Fruit fly (Drosophila melanogaster) whole organism, embryonic: Measurements from ENCODE around the gene ninaC.

ENCODE experiments used
- CG10543 ChIP-seq: fragments of 200-800 bp; sonication (Bioruptor generic); optimal IDR thresholded peaks from 3 replicates; lab custom pipeline; 2017; ENCODE audit warnings: missing biosample characterization, mild to moderate bottlenecking, missing genetic modification characterization, moderate library complexity
- CG10959 ChIP-seq: fragments of 200-800 bp; sonication (Bioruptor generic); IDR thresholded peaks from 2 replicates; pipeline ENCODE4 v1.3.6; 2022; ENCODE audit warnings: missing biosample characterization, missing genetic modification characterization
- CG11696 ChIP-seq: fragments of 200-800 bp; sonication (Bioruptor generic); IDR thresholded peaks from 2 replicates; pipeline ENCODE4 v1.3.6; 2022; ENCODE audit warnings: missing biosample characterization, missing genetic modification characterization
- CG14441 ChIP-seq: fragments of 200-800 bp; sonication (Bioruptor generic); IDR thresholded peaks from 2 replicates; pipeline ENCODE4 v1.3.6; 2022; ENCODE audit warnings: missing biosample characterization, missing genetic modification characterization
- CG1529 ChIP-seq: fragments of 200-800 bp; sonication (Bioruptor generic); optimal IDR thresholded peaks from 3 replicates; lab custom pipeline; 2018; ENCODE audit warnings: missing biosample characterization, missing genetic modification characterization
- CG17328 ChIP-seq: fragments of 200-800 bp; sonication (Bioruptor generic); IDR thresholded peaks from 2 replicates; pipeline ENCODE4 v1.3.6; 2022; ENCODE audit warnings: missing biosample characterization, missing genetic modification characterization
- CG2116 ChIP-seq: fragments of 200-800 bp; sonication (Bioruptor generic); optimal IDR thresholded peaks from 3 replicates; lab custom pipeline; 2018; ENCODE audit warnings: missing biosample characterization, mild to moderate bottlenecking, missing genetic modification characterization
- CG2129 ChIP-seq: fragments of 200-800 bp; sonication (Bioruptor generic); IDR thresholded peaks from 2 replicates; pipeline ENCODE4 v1.3.6; 2022; ENCODE audit warnings: missing biosample characterization, missing genetic modification characterization; ENCODE audit not compliant: partially characterized antibody
- CG2875 ChIP-seq: fragments of 200-800 bp; sonication (Bioruptor generic); optimal IDR thresholded peaks from 2 replicates; lab custom pipeline; 2017; ENCODE audit warnings: missing biosample characterization, mild to moderate bottlenecking, missing genetic modification characterization, missing genetic modification reagents
- CG33213 ChIP-seq: fragments of 200-800 bp; sonication (Bioruptor generic); optimal IDR thresholded peaks from 3 replicates; lab custom pipeline; 2016; ENCODE audit warnings: missing biosample characterization, missing genetic modification characterization
- CG3407 ChIP-seq: fragments of 200-800 bp; sonication (Bioruptor generic); optimal IDR thresholded peaks from 2 replicates; lab custom pipeline; 2018; ENCODE audit warnings: missing biosample characterization, mild to moderate bottlenecking, missing genetic modification characterization
- CG4404 ChIP-seq: fragments of 200-800 bp; sonication (Bioruptor generic); IDR thresholded peaks from 2 replicates; pipeline ENCODE4 v1.3.6; 2022; ENCODE audit warnings: missing biosample characterization, missing genetic modification characterization
- CG6654 ChIP-seq: fragments of 200-800 bp; sonication (Bioruptor generic); optimal IDR thresholded peaks from 2 replicates; lab custom pipeline; 2017; ENCODE audit warnings: missing biosample characterization, mild to moderate bottlenecking, missing genetic modification characterization
- CHES-1-like ChIP-seq: fragments of 200-800 bp; sonication (Bioruptor generic); optimal IDR thresholded peaks from 2 replicates; lab custom pipeline; 2016; ENCODE audit warnings: missing biosample characterization, missing genetic modification characterization
- Fer3 ChIP-seq: fragments of 200-800 bp; sonication (Bioruptor generic); optimal IDR thresholded peaks from 2 replicates; lab custom pipeline; 2018; ENCODE audit warnings: missing biosample characterization, mild to moderate bottlenecking, missing genetic modification characterization, moderate library complexity
- Hr78 ChIP-seq, 2 experiments: fragments of 200-800 bp in 1 of 2; fragments of >200 bp in 1 of 2; sonication (Bioruptor generic) in 1 of 2; optimal IDR thresholded peaks; 2 replicates each; lab custom pipeline; 2017 to 2019; ENCODE audit warnings: missing biosample characterization in 2 of 2, missing genetic modification characterization in 2 of 2, mild to moderate bottlenecking in 1 of 2, moderate library complexity in 1 of 2
- Kr ChIP-seq: fragments of 200-800 bp; sonication (Bioruptor generic); optimal IDR thresholded peaks from 2 replicates; lab custom pipeline; 2017; ENCODE audit warnings: missing biosample characterization, mild to moderate bottlenecking, missing genetic modification characterization
- Med ChIP-seq: fragments of 200-800 bp; sonication (Bioruptor generic); peaks from one replicate; lab custom pipeline; 2016; ENCODE audit warnings: missing biosample characterization, missing genetic modification characterization, mild to moderate bottlenecking, inconsistent platforms, moderate library complexity
- Myb ChIP-seq: fragments of 200-800 bp; sonication (Bioruptor generic); optimal IDR thresholded peaks from 2 replicates; lab custom pipeline; 2016; ENCODE audit warnings: missing biosample characterization, missing genetic modification characterization
- Ravus ChIP-seq: fragments of 200-800 bp; sonication (Bioruptor generic); IDR thresholded peaks from 2 replicates; pipeline ENCODE4 v1.3.6; 2022; ENCODE audit warnings: missing biosample characterization, missing genetic modification characterization
- ara ChIP-seq: fragments of 200-800 bp; sonication (Bioruptor generic); IDR thresholded peaks from 2 replicates; pipeline ENCODE4 v1.3.6; 2022; ENCODE audit warnings: missing biosample characterization, missing genetic modification characterization
- cas ChIP-seq: fragments of 200-800 bp; sonication (Bioruptor generic); IDR thresholded peaks from 2 replicates; pipeline ENCODE4 v1.3.6; 2022; ENCODE audit warnings: missing biosample characterization, missing genetic modification characterization
- caup ChIP-seq: fragments of 200-800 bp; sonication (Bioruptor generic); optimal IDR thresholded peaks from 3 replicates; lab custom pipeline; 2017; ENCODE audit warnings: missing biosample characterization, mild to moderate bottlenecking, missing genetic modification characterization, moderate library complexity; ENCODE audit not compliant: severe bottlenecking
- corto ChIP-seq: fragments of 200-800 bp; sonication (Bioruptor generic); optimal IDR thresholded peaks from 2 replicates; lab custom pipeline; 2016; ENCODE audit warnings: missing biosample characterization, mild to moderate bottlenecking, missing genetic modification characterization, moderate library complexity
- dmrt99B ChIP-seq: fragments of 200-800 bp; sonication (Bioruptor generic); optimal IDR thresholded peaks from 2 replicates; lab custom pipeline; 2018; ENCODE audit warnings: missing biosample characterization, mild to moderate bottlenecking, missing genetic modification characterization, moderate library complexity
- eve ChIP-seq, 2 experiments: fragments of >200 bp; optimal IDR thresholded peaks; 2 replicates each; lab custom pipeline; 2017; ENCODE audit warnings: missing biosample characterization in 2 of 2, missing genetic modification characterization in 2 of 2
- fd96Cb ChIP-seq: fragments of 200-800 bp; sonication (Bioruptor generic); optimal IDR thresholded peaks from 2 replicates; lab custom pipeline; 2018; ENCODE audit warnings: missing biosample characterization, mild to moderate bottlenecking, missing genetic modification characterization, moderate library complexity
- ftz-f1 ChIP-seq: fragments of 200-800 bp; sonication (Bioruptor generic); optimal IDR thresholded peaks from 2 replicates; lab custom pipeline; 2016; ENCODE audit warnings: missing biosample characterization, missing genetic modification characterization
- grn ChIP-seq: fragments of 200-800 bp; sonication (Bioruptor generic); optimal IDR thresholded peaks from 3 replicates; lab custom pipeline; 2017; ENCODE audit warnings: missing biosample characterization, missing genetic modification characterization
- gsb ChIP-seq: fragments of 200-800 bp; sonication (Bioruptor generic); IDR thresholded peaks from 2 replicates; pipeline ENCODE4 v1.3.6; 2022; ENCODE audit warnings: missing biosample characterization, missing genetic modification characterization
- ham ChIP-seq: fragments of 200-800 bp; sonication (Bioruptor generic); IDR thresholded peaks from 2 replicates; pipeline ENCODE4 v1.3.6; 2022; ENCODE audit warnings: missing biosample characterization, missing genetic modification characterization
- ken ChIP-seq: fragments of 200-800 bp; sonication (Bioruptor generic); IDR thresholded peaks from 3 replicates; pipeline ENCODE4 v1.3.6; 2022; ENCODE audit warnings: missing biosample characterization, missing genetic modification characterization
- klu ChIP-seq: fragments of 200-800 bp; sonication (Bioruptor generic); IDR thresholded peaks from 2 replicates; pipeline ENCODE4 v1.3.6; 2022; ENCODE audit warnings: missing biosample characterization, missing genetic modification characterization
- luna ChIP-seq: fragments of 200-800 bp; sonication (Bioruptor generic); optimal IDR thresholded peaks from 2 replicates; lab custom pipeline; 2016; ENCODE audit warnings: missing biosample characterization, missing genetic modification characterization
- p53 ChIP-seq: fragments of 200-800 bp; sonication (Bioruptor generic); optimal IDR thresholded peaks from 2 replicates; lab custom pipeline; 2016; ENCODE audit warnings: missing biosample characterization, missing genetic modification characterization
- pfk ChIP-seq: fragments of 200-800 bp; sonication (Bioruptor generic); optimal IDR thresholded peaks from 2 replicates; lab custom pipeline; 2018; ENCODE audit warnings: missing biosample characterization, mild to moderate bottlenecking, missing genetic modification characterization, moderate library complexity
- pita ChIP-seq: fragments of 200-800 bp; sonication (Bioruptor generic); optimal IDR thresholded peaks from 2 replicates; lab custom pipeline; 2017; ENCODE audit warnings: missing biosample characterization, mild to moderate bottlenecking, missing genetic modification characterization
- pum ChIP-seq: fragments of 200-800 bp; sonication (Bioruptor generic); optimal IDR thresholded peaks from 2 replicates; lab custom pipeline; 2016; ENCODE audit warnings: missing biosample characterization, missing genetic modification characterization
- schlank ChIP-seq: fragments of 200-800 bp; sonication (Bioruptor generic); optimal IDR thresholded peaks from 2 replicates; lab custom pipeline; 2018; ENCODE audit warnings: missing biosample characterization, mild to moderate bottlenecking, missing genetic modification characterization
- seq ChIP-seq: fragments of 200-800 bp; sonication (Bioruptor generic); IDR thresholded peaks from 2 replicates; pipeline ENCODE4 v1.3.6; 2022; ENCODE audit warnings: missing biosample characterization, missing genetic modification characterization
- shn ChIP-seq: fragments of 200-800 bp; sonication (Bioruptor generic); optimal IDR thresholded peaks from 3 replicates; lab custom pipeline; 2016; ENCODE audit warnings: missing biosample characterization, missing genetic modification characterization
- sisA ChIP-seq: fragments of 200-800 bp; sonication (Bioruptor generic); IDR thresholded peaks from 2 replicates; pipeline ENCODE4 v1.3.6; 2022; ENCODE audit warnings: missing biosample characterization, missing genetic modification characterization
- slbo ChIP-seq: fragments of 200-800 bp; sonication (Bioruptor generic); IDR thresholded peaks from 2 replicates; pipeline ENCODE4 v1.3.6; 2022; ENCODE audit warnings: missing biosample characterization, missing genetic modification characterization
- slp2 ChIP-seq: fragments of 200-800 bp; sonication (Bioruptor generic); optimal IDR thresholded peaks from 2 replicates; lab custom pipeline; 2016; ENCODE audit warnings: missing biosample characterization, missing genetic modification characterization
- sna ChIP-seq: fragments of 200-800 bp; sonication (Bioruptor generic); IDR thresholded peaks from 2 replicates; pipeline ENCODE4 v1.3.6; 2022; ENCODE audit warnings: missing biosample characterization, missing genetic modification characterization; ENCODE audit not compliant: partially characterized antibody
- stwl ChIP-seq: fragments of 200-800 bp; sonication (Bioruptor generic); optimal IDR thresholded peaks from 3 replicates; lab custom pipeline; 2018; ENCODE audit warnings: missing biosample characterization, mild to moderate bottlenecking, missing genetic modification characterization, moderate library complexity
- tin ChIP-seq: fragments of 200-800 bp; sonication (Bioruptor generic); optimal IDR thresholded peaks from 3 replicates; lab custom pipeline; 2016; ENCODE audit warnings: missing biosample characterization, missing genetic modification characterization
- trh ChIP-seq: fragments of 200-800 bp; sonication (Bioruptor generic); optimal IDR thresholded peaks from 2 replicates; lab custom pipeline; 2016; ENCODE audit warnings: missing biosample characterization, missing genetic modification characterization
- ttk ChIP-seq: fragments of 200-800 bp; sonication (Bioruptor generic); IDR thresholded peaks from 2 replicates; pipeline ENCODE4 v2.1.2; 2022; ENCODE audit warnings: missing biosample characterization, missing genetic modification characterization
- tx ChIP-seq: fragments of 200-800 bp; sonication (Bioruptor generic); optimal IDR thresholded peaks from 2 replicates; lab custom pipeline; 2016; ENCODE audit warnings: missing biosample characterization, missing genetic modification characterization
- zfh2 ChIP-seq: fragments of 200-800 bp; sonication (Bioruptor generic); optimal IDR thresholded peaks from 2 replicates; lab custom pipeline; 2016; ENCODE audit warnings: missing biosample characterization, missing genetic modification characterization

ninaC gene

DNA sequence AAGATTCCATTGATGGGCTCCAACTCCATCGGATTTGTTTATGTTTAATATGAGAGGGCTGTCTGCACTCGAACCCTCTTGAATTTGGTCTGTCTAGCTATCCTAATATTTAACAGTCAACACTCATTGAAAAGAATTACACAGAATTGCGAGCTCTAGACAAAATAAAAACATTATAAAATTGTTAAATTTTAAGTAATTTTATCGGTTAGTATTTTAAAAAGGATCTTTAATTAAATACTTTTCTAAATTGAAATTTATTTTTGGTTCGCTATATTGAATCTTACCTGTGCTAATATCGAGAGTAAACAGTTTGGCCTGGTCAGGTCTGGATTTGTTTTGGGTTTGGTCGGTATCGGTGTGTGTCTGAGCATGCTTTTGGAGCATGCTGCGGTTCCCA is 24.1 kb downstream of the ninaC start (continued):
- TF ChIP-seq pita (GFP tag; lab: Kevin White, UChicago) = no peak
- TF ChIP-seq Myb = peak; percentile 15
- TF ChIP-seq corto = no peak
- TF ChIP-seq slp2 = no peak
- no peak for TF ChIP-seq Kr (GFP tag; lab: Kevin White, UChicago)
- TF ChIP-seq stwl (tag; lab: Kevin White, UChicago) = no peak
- TF ChIP-seq klu (GFP tag; lab: Robert Waterston, UW) = peak; percentile 62
- peak; percentile 66; the same call in 1 of the 2 replicates for TF ChIP-seq CG10959 (GFP tag; lab: Robert Waterston, UW)
- no peak for TF ChIP-seq Hr78 (GFP tag; optimal IDR thresholded peaks at IDR 0.05; lab: Kevin White, UChicago)
- TF ChIP-seq pfk (GFP tag; lab: Kevin White, UChicago) = no peak
- TF ChIP-seq ken (GFP tag; lab: Robert Waterston, UW) = peak; percentile 52; the same call in 1 of the 3 replicates
- peak; percentile 55 for TF ChIP-seq fd96Cb (tag; lab: Kevin White, UChicago)
- no peak for TF ChIP-seq luna (GFP tag; lab: Kevin White, UChicago)
- no peak for TF ChIP-seq CG6654 (GFP tag; lab: Kevin White, UChicago)
- TF ChIP-seq CG2875 (GFP tag; lab: Kevin White, UChicago) = no peak
- peak; percentile 35 for TF ChIP-seq zfh2 (GFP tag; lab: Kevin White, UChicago)
- TF ChIP-seq Med (GFP tag; lab: Kevin White, UChicago) = peak; percentile 75
- peak; percentile 71 for TF ChIP-seq ara (GFP tag; lab: Robert Waterston, UW)
- peak; percentile 27 for TF ChIP-seq schlank (tag; lab: Kevin White, UChicago)
- TF ChIP-seq sna (GFP tag; lab: Robert Waterston, UW) = no peak
- TF ChIP-seq shn (GFP tag; lab: Kevin White, UChicago) = no peak
- TF ChIP-seq ttk (GFP tag; lab: Robert Waterston, UW) = peak; percentile 83
- TF ChIP-seq CG4404 (GFP tag; lab: Robert Waterston, UW) = peak; percentile 62; the same call in 1 of the 2 replicates
- TF ChIP-seq dmrt99B (tag; lab: Kevin White, UChicago) = peak; percentile 83
- peak; percentile 9 for TF ChIP-seq CG2116 (GFP tag; lab: Kevin White, UChicago)
- TF ChIP-seq CG14441 (GFP tag; lab: Robert Waterston, UW) = peak; percentile 78
- no peak for TF ChIP-seq ham
- TF ChIP-seq CG1529 (GFP tag; lab: Kevin White, UChicago) = peak; percentile 11
- peak; percentile 16 for TF ChIP-seq CG3407
- no peak for TF ChIP-seq grn (GFP tag; lab: Kevin White, UChicago)
- TF ChIP-seq CHES-1-like (GFP tag; lab: Kevin White, UChicago) = peak; percentile 19
- peak in 1 of 2 experiments; percentile 37 for TF ChIP-seq eve (GFP tag; optimal IDR thresholded peaks at IDR 0.05; lab: Kevin White, UChicago)
- TF ChIP-seq CG17328 (GFP tag; lab: Robert Waterston, UW) = peak; percentile 67
- no peak for TF ChIP-seq pum
- TF ChIP-seq CG10543 = peak; percentile 67
- TF ChIP-seq tx (GFP tag; lab: Kevin White, UChicago) = peak; percentile 2
- TF ChIP-seq cas = no peak
- TF ChIP-seq gsb = peak; percentile 46
- peak; percentile 54; the same call in 1 of the 2 replicates for TF ChIP-seq seq (GFP tag; lab: Robert Waterston, UW)
- peak; percentile 80 for TF ChIP-seq Fer3 (tag; lab: Kevin White, UChicago)
- TF ChIP-seq sisA (GFP tag; lab: Robert Waterston, UW) = peak; percentile 75
- TF ChIP-seq tin (GFP tag; lab: Kevin White, UChicago) = peak; percentile 54
- peak; percentile 90 for TF ChIP-seq slbo (GFP tag; lab: Robert Waterston, UW)
- TF ChIP-seq CG2129 (GFP tag; lab: Robert Waterston, UW) = no peak
- TF ChIP-seq CG11696 (GFP tag; lab: Robert Waterston, UW) = peak; percentile 66; the same call in 1 of the 2 replicates
- TF ChIP-seq CG33213 (GFP tag; lab: Kevin White, UChicago) = no peak
- no peak for TF ChIP-seq p53 (GFP tag; lab: Kevin White, UChicago)
- TF ChIP-seq ftz-f1 = no peak
- TF ChIP-seq Ravus (GFP tag; lab: Robert Waterston, UW) = peak; percentile 66
- peak; percentile 58 for TF ChIP-seq caup (GFP tag; lab: Kevin White, UChicago)
- TF ChIP-seq trh (GFP tag; lab: Kevin White, UChicago) = peak; percentile 20
